Fruit fly (Drosophila melanogaster): ENCODE data around the gene salt.

The salt gene

dm6 chr3R:31724580-31725320 lies 29.8 kb downstream of the salt start (continued):
- no peak for TF ChIP-seq Xrp1 (GFP tag; IDR thresholded peaks at IDR 0.05)
- TF ChIP-seq H2.0 (GFP tag; IDR thresholded peaks at IDR 0.05) = 0 out of 2 replicates have a peak, but pooled peaks have one; percentile 32
- TF ChIP-seq her (GFP tag; optimal IDR thresholded peaks at IDR 0.05) = peak; percentile 31

dm6 chr3R:31724136-31724535 lies 30.4 kb downstream of the salt start:
- TF ChIP-seq CG15011 (GFP tag; optimal IDR thresholded peaks at IDR 0.05) (no peak), Ssrp (tag; optimal IDR thresholded peaks at IDR 0.05) (peak; percentile 2), sens (GFP tag) (peak; percentile 74), otp (GFP tag; IDR thresholded peaks at IDR 0.05) (no peak), CG1233 (GFP tag; optimal IDR thresholded peaks at IDR 0.05) (no peak), Mes4 (GFP tag; optimal IDR thresholded peaks at IDR 0.05) (peak; percentile 3), so (GFP tag; IDR thresholded peaks at IDR 0.05) (no peak), bsh (GFP tag; optimal IDR thresholded peaks at IDR 0.05) (peak in 1 of 2 experiments; percentile 9), hkb (optimal IDR thresholded peaks at IDR 0.05) (peak; percentile 19), hkb (GFP tag; IDR thresholded peaks at IDR 0.05) (no peak), grau (tag; optimal IDR thresholded peaks at IDR 0.05) (peak; percentile 62), luna (GFP tag; optimal IDR thresholded peaks at IDR 0.05) (no peak), toy (GFP tag; IDR thresholded peaks at IDR 0.05) (no peak), Dip2 (GFP tag; IDR thresholded peaks at IDR 0.05) (no peak), CG30403 (GFP tag; optimal IDR thresholded peaks at IDR 0.05) (peak; percentile 12), shn (GFP tag; optimal IDR thresholded peaks at IDR 0.05) (peak; percentile 9), klu (GFP tag; IDR thresholded peaks at IDR 0.05) (no peak), gem (tag; optimal IDR thresholded peaks at IDR 0.05) (peak; percentile 33), dmrt11E (tag; optimal IDR thresholded peaks at IDR 0.05) (peak; percentile 25), CG7839 (tag; optimal IDR thresholded peaks at IDR 0.05) (peak; percentile 1), nmo (GFP tag; optimal IDR thresholded peaks at IDR 0.05) (peak; percentile 30), chif (GFP tag; optimal IDR thresholded peaks at IDR 0.05) (peak in 1 of 2 experiments; percentile 25), Taf1 (GFP tag; IDR thresholded peaks at IDR 0.05) (no peak), E2f2 (GFP tag; IDR thresholded peaks at IDR 0.05) (no peak), NK7.1 (GFP tag; optimal IDR thresholded peaks at IDR 0.05) (no peak), CG3838 (GFP tag; optimal IDR thresholded peaks at IDR 0.05) (no peak), CG4617 (GFP tag; optimal IDR thresholded peaks at IDR 0.05; ENCODE audit: borderline replicate concordance) (no peak), TFAM (GFP tag; optimal IDR thresholded peaks at IDR 0.05) (no peak), CG7556 (GFP tag; optimal IDR thresholded peaks at IDR 0.05) (peak; percentile 6), CG12769 (tag; optimal IDR thresholded peaks at IDR 0.05) (no peak)

- TF ChIP-seq CG9932 (GFP tag; IDR thresholded peaks at IDR 0.05) (peak; percentile 7; the same call in 1 of the 2 replicates), CG10462 (GFP tag; optimal IDR thresholded peaks at IDR 0.05) (no peak), ato (GFP tag; IDR thresholded peaks at IDR 0.05; ENCODE audit: partially characterized antibody) (no peak), CG17361 (GFP tag; IDR thresholded peaks at IDR 0.05) (peak; percentile 52; the same call in 1 of the 3 replicates), CG11723 (GFP tag; optimal IDR thresholded peaks at IDR 0.05) (peak; percentile 26), Sox100B (GFP tag; optimal IDR thresholded peaks at IDR 0.05) (peak; percentile 6), Adf1 (GFP tag; IDR thresholded peaks at IDR 0.05) (peak; percentile 84), jigr1 (GFP tag; IDR thresholded peaks at IDR 0.05) (no peak), CG14710 (tag; optimal IDR thresholded peaks at IDR 0.05) (peak; percentile 31), Bgb (GFP tag; IDR thresholded peaks at IDR 0.05; ENCODE audit: partially characterized antibody) (0 out of 2 replicates have a peak, but pooled peaks have one; percentile 38), crol (GFP tag; IDR thresholded peaks at IDR 0.05) (peak; percentile 59; the same call in 1 of the 2 replicates), Mrtf (GFP tag; IDR thresholded peaks at IDR 0.05) (no peak), Pdp1 (GFP tag; optimal IDR thresholded peaks at IDR 0.05) (peak in 1 of 2 experiments; percentile 32), D (optimal IDR thresholded peaks at IDR 0.05) (no peak), D (GFP tag; optimal IDR thresholded peaks at IDR 0.05) (no peak), dimm (GFP tag; IDR thresholded peaks at IDR 0.05) (no peak)
Observed at dm6 chr3R:31723206-31723933, 31.1 kb downstream of the salt start.

Data from whole organism, embryonic.